Fruit fly (Drosophila melanogaster) whole organism, embryonic: ENCODE measurements around the gene ssp7.

Source experiments
- CG11456 ChIP-seq: fragments of 200-800 bp; sonication (Bioruptor generic); IDR thresholded peaks from 3 replicates; pipeline ENCODE4 v1.3.6; 2022; ENCODE audit warnings: missing biosample characterization, missing genetic modification characterization
- CG11504 ChIP-seq: fragments of 200-800 bp; sonication (Bioruptor generic); optimal IDR thresholded peaks from 3 replicates; lab custom pipeline; 2019; ENCODE audit warnings: missing biosample characterization, mild to moderate bottlenecking, missing genetic modification characterization, moderate library complexity
- CG13287 ChIP-seq: fragments of 200-800 bp; sonication (Bioruptor generic); IDR thresholded peaks from 2 replicates; pipeline ENCODE4 v1.3.6; 2022; ENCODE audit warnings: missing biosample characterization, missing genetic modification characterization; ENCODE audit not compliant: partially characterized antibody
- CG13894 ChIP-seq: fragments of 200-800 bp; sonication (Bioruptor generic); optimal IDR thresholded peaks from 3 replicates; lab custom pipeline; 2018; ENCODE audit warnings: missing biosample characterization, mild to moderate bottlenecking, missing genetic modification characterization, moderate library complexity
- CG14441 ChIP-seq: fragments of 200-800 bp; sonication (Bioruptor generic); IDR thresholded peaks from 2 replicates; pipeline ENCODE4 v1.3.6; 2022; ENCODE audit warnings: missing biosample characterization, missing genetic modification characterization
- CG16813 ChIP-seq: fragments of 200-800 bp; sonication (Bioruptor generic); IDR thresholded peaks from 3 replicates; pipeline ENCODE4 v1.3.6; 2022; ENCODE audit warnings: missing biosample characterization, missing genetic modification characterization; ENCODE audit not compliant: partially characterized antibody
- CG17829 ChIP-seq: fragments of 200-800 bp; optimal IDR thresholded peaks from 2 replicates; lab custom pipeline; 2019; ENCODE audit warnings: missing biosample characterization, mild to moderate bottlenecking, missing genetic modification characterization, moderate library complexity
- CG1832 ChIP-seq: fragments of 200-800 bp; sonication (Bioruptor generic); optimal IDR thresholded peaks from 2 replicates; lab custom pipeline; 2017; ENCODE audit warnings: missing biosample characterization, mild to moderate bottlenecking, missing genetic modification characterization, inconsistent platforms
- CG30020 ChIP-seq: fragments of 200-800 bp; optimal IDR thresholded peaks from 2 replicates; lab custom pipeline; 2019; ENCODE audit warnings: missing biosample characterization, mild to moderate bottlenecking, missing genetic modification characterization, moderate library complexity
- CG34422 ChIP-seq: fragments of 200-800 bp; sonication (Bioruptor generic); IDR thresholded peaks from 3 replicates; pipeline ENCODE4 v1.3.6; 2022; ENCODE audit warnings: missing biosample characterization, missing genetic modification characterization
- CG42726 ChIP-seq: fragments of 200-800 bp; sonication (Bioruptor generic); IDR thresholded peaks from 2 replicates; pipeline ENCODE4 v1.3.6; 2022; ENCODE audit warnings: missing biosample characterization, missing genetic modification characterization; ENCODE audit not compliant: partially characterized antibody
- CG8290 ChIP-seq, 3 experiments: fragments of 200-800 bp; sonication (Bioruptor generic); optimal IDR thresholded peaks; 2 replicates each; lab custom pipeline; 2016 to 2019; ENCODE audit warnings: missing biosample characterization in 3 of 3, missing genetic modification characterization in 3 of 3, mild to moderate bottlenecking in 2 of 3, moderate library complexity in 1 of 3
- CG9817 ChIP-seq: fragments of 200-800 bp; sonication (Bioruptor generic); optimal IDR thresholded peaks from 2 replicates; lab custom pipeline; 2018; ENCODE audit warnings: missing biosample characterization, mild to moderate bottlenecking, missing genetic modification characterization, moderate library complexity
- CTCF ChIP-seq: fragments of 200-800 bp; sonication (Bioruptor generic); optimal IDR thresholded peaks from 2 replicates; lab custom pipeline; 2017; ENCODE audit warnings: missing biosample characterization, mild to moderate bottlenecking, missing genetic modification characterization, moderate library complexity
- CoRest ChIP-seq: fragments of 200-800 bp; sonication (Bioruptor generic); optimal IDR thresholded peaks from 3 replicates; lab custom pipeline; 2018; ENCODE audit warnings: missing biosample characterization, mild to moderate bottlenecking, missing genetic modification characterization, moderate library complexity
- Drgx ChIP-seq: fragments of 200-800 bp; sonication (Bioruptor generic); IDR thresholded peaks from 2 replicates; pipeline ENCODE4 v1.3.6; 2022; ENCODE audit warnings: missing biosample characterization, missing genetic modification characterization
- Fer3 ChIP-seq: fragments of 200-800 bp; sonication (Bioruptor generic); optimal IDR thresholded peaks from 2 replicates; lab custom pipeline; 2018; ENCODE audit warnings: missing biosample characterization, mild to moderate bottlenecking, missing genetic modification characterization, moderate library complexity
- Hand ChIP-seq: fragments of 200-800 bp; sonication (Bioruptor generic); optimal IDR thresholded peaks from 2 replicates; lab custom pipeline; 2017; ENCODE audit warnings: mild to moderate bottlenecking, missing biosample characterization, missing genetic modification reagents, missing genetic modification characterization
- MESR4 ChIP-seq: fragments of 200-800 bp; sonication (Bioruptor generic); optimal IDR thresholded peaks from 2 replicates; lab custom pipeline; 2018; ENCODE audit warnings: missing biosample characterization, mild to moderate bottlenecking, missing genetic modification characterization, moderate library complexity
- Max ChIP-seq: fragments of 200-800 bp; sonication (Bioruptor generic); optimal IDR thresholded peaks from 2 replicates; lab custom pipeline; 2016; ENCODE audit warnings: missing biosample characterization, mild to moderate bottlenecking, missing genetic modification characterization
- NFAT ChIP-seq: fragments of 200-800 bp; sonication (Bioruptor generic); IDR thresholded peaks from 2 replicates; pipeline ENCODE4 v1.3.6; 2022; ENCODE audit warnings: missing biosample characterization, missing genetic modification characterization
- Nf-YB ChIP-seq: fragments of 200-800 bp; sonication (Bioruptor generic); optimal IDR thresholded peaks from 3 replicates; lab custom pipeline; 2019; ENCODE audit warnings: missing biosample characterization, mild to moderate bottlenecking, missing genetic modification characterization, moderate library complexity
- Oaz ChIP-seq: fragments of 200-800 bp; sonication (Bioruptor generic); IDR thresholded peaks from 2 replicates; pipeline ENCODE4 v1.3.6; 2022; ENCODE audit warnings: missing biosample characterization, missing genetic modification characterization
- Pdp1 ChIP-seq, 2 experiments: fragments of 200-800 bp; sonication (Bioruptor generic); optimal IDR thresholded peaks; 3 replicates each; lab custom pipeline; 2016; ENCODE audit warnings: missing biosample characterization in 2 of 2, missing genetic modification characterization in 2 of 2, mild to moderate bottlenecking in 1 of 2, moderate library complexity in 1 of 2
- Ptx1 ChIP-seq: fragments of 200-800 bp; sonication (Bioruptor generic); IDR thresholded peaks from 2 replicates; pipeline ENCODE4 v1.3.6; 2022; ENCODE audit warnings: missing biosample characterization, missing genetic modification characterization
- cato ChIP-seq: fragments of 200-800 bp; sonication (Bioruptor generic); optimal IDR thresholded peaks from 2 replicates; lab custom pipeline; 2016; ENCODE audit warnings: missing biosample characterization, missing genetic modification characterization, borderline replicate concordance
- ci ChIP-seq: fragments of 200-800 bp; sonication (Bioruptor generic); IDR thresholded peaks from 3 replicates; pipeline ENCODE4 v1.3.6; 2022; ENCODE audit warnings: missing biosample characterization, missing genetic modification characterization
- croc ChIP-seq: fragments of 200-800 bp; sonication (Bioruptor generic); conservative IDR thresholded peaks from 3 replicates; pipeline ENCODE4 v1.3.6; 2022; ENCODE audit warnings: missing biosample characterization, missing genetic modification characterization
- crol ChIP-seq: fragments of 200-800 bp; sonication (Bioruptor generic); IDR thresholded peaks from 2 replicates; pipeline ENCODE4 v1.3.6; 2022; ENCODE audit warnings: missing biosample characterization, missing genetic modification characterization
- cwo ChIP-seq: fragments of 200-800 bp; sonication (Bioruptor generic); optimal IDR thresholded peaks from 3 replicates; lab custom pipeline; 2017; ENCODE audit warnings: missing biosample characterization, missing genetic modification characterization, mild to moderate bottlenecking, moderate library complexity, missing genetic modification reagents
- dm ChIP-seq: fragments of 200-800 bp; sonication (Bioruptor generic); optimal IDR thresholded peaks from 3 replicates; lab custom pipeline; 2016; ENCODE audit warnings: missing biosample characterization, missing genetic modification characterization
- dmrt11E ChIP-seq: fragments of 200-800 bp; sonication (Bioruptor generic); optimal IDR thresholded peaks from 3 replicates; lab custom pipeline; 2018; ENCODE audit warnings: missing biosample characterization, mild to moderate bottlenecking, missing genetic modification characterization, moderate library complexity
- fd102C ChIP-seq: fragments of 200-800 bp; sonication (Bioruptor generic); optimal IDR thresholded peaks from 2 replicates; lab custom pipeline; 2018; ENCODE audit warnings: missing biosample characterization, mild to moderate bottlenecking, missing genetic modification characterization, moderate library complexity
- hbn ChIP-seq: fragments of 200-800 bp; sonication (Bioruptor generic); IDR thresholded peaks from 2 replicates; pipeline ENCODE4 v1.3.6; 2022; ENCODE audit warnings: missing biosample characterization, missing genetic modification characterization; ENCODE audit not compliant: partially characterized antibody
- hkb ChIP-seq, 2 experiments: fragments of 200-800 bp in 1 of 2; fragments of >200 bp in 1 of 2; sonication (Bioruptor generic) in 1 of 2; IDR thresholded peaks in 1 of 2; optimal IDR thresholded peaks in 1 of 2; 2 replicates each; pipeline versions ENCODE4 v1.3.6 to Lab custom; 2017 to 2022; ENCODE audit warnings: missing biosample characterization in 1 of 2, missing genetic modification characterization in 1 of 2
- ind ChIP-seq: fragments of 200-800 bp; sonication (Bioruptor generic); optimal IDR thresholded peaks from 3 replicates; lab custom pipeline; 2016; ENCODE audit warnings: missing biosample characterization, missing genetic modification characterization
- pan ChIP-seq, 4 experiments: fragments of >200 bp in 3 of 4; fragments of 200-800 bp in 1 of 4; sonication (Bioruptor generic) in 1 of 4; optimal IDR thresholded peaks in 3 of 4; IDR thresholded peaks in 1 of 4; 2 replicates each; pipeline versions ENCODE4 v1.3.6 to Lab custom; 2017 to 2022; ENCODE audit warnings: missing biosample characterization in 2 of 4, missing genetic modification characterization in 2 of 4, mixed read lengths in 1 of 4
- prd ChIP-seq, 3 experiments: fragments of >200 bp in 2 of 3; fragments of 200-800 bp in 1 of 3; sonication (Bioruptor generic) in 1 of 3; optimal IDR thresholded peaks in 2 of 3; IDR thresholded peaks in 1 of 3; 2 replicates in 2 of 3; 3 replicates in 1 of 3; pipeline versions ENCODE4 v1.3.6 to Lab custom; 2017 to 2022; ENCODE audit warnings: missing biosample characterization in 1 of 3, missing genetic modification characterization in 1 of 3
- pros ChIP-seq: fragments of 200-800 bp; sonication (Bioruptor generic); optimal IDR thresholded peaks from 3 replicates; lab custom pipeline; 2019; ENCODE audit warnings: missing biosample characterization, mild to moderate bottlenecking, missing genetic modification characterization, moderate library complexity
- psq ChIP-seq: fragments of 200-800 bp; sonication (Bioruptor generic); optimal IDR thresholded peaks from 2 replicates; lab custom pipeline; 2017; ENCODE audit warnings: missing biosample characterization, missing genetic modification characterization
- ranshi ChIP-seq: fragments of 200-800 bp; sonication (Bioruptor generic); IDR thresholded peaks from 2 replicates; pipeline ENCODE4 v1.3.6; 2022; ENCODE audit warnings: missing biosample characterization, missing genetic modification characterization
- run ChIP-seq: fragments of 200-800 bp; sonication (Bioruptor generic); optimal IDR thresholded peaks from 3 replicates; lab custom pipeline; 2018; ENCODE audit warnings: missing biosample characterization, mild to moderate bottlenecking, missing genetic modification characterization
- sd ChIP-seq: fragments of 200-800 bp; sonication (Bioruptor generic); optimal IDR thresholded peaks from 3 replicates; lab custom pipeline; 2018; ENCODE audit warnings: missing biosample characterization, mild to moderate bottlenecking, missing genetic modification characterization, moderate library complexity
- sisA ChIP-seq: fragments of 200-800 bp; sonication (Bioruptor generic); IDR thresholded peaks from 2 replicates; pipeline ENCODE4 v1.3.6; 2022; ENCODE audit warnings: missing biosample characterization, missing genetic modification characterization
- so ChIP-seq: fragments of 200-800 bp; sonication (Bioruptor generic); IDR thresholded peaks from 3 replicates; pipeline ENCODE4 v1.3.6; 2022; ENCODE audit warnings: missing biosample characterization, missing genetic modification characterization
- stwl ChIP-seq: fragments of 200-800 bp; sonication (Bioruptor generic); optimal IDR thresholded peaks from 3 replicates; lab custom pipeline; 2018; ENCODE audit warnings: missing biosample characterization, mild to moderate bottlenecking, missing genetic modification characterization, moderate library complexity

Gene ssp7

dm6 chrX:11108845-11109450 lies 31.1 kb downstream of the ssp7 start (continued):
- TF ChIP-seq MESR4 (GFP tag; lab: Kevin White, UChicago) (no peak), croc (GFP tag; lab: Robert Waterston, UW) (no peak), Drgx (GFP tag; lab: Robert Waterston, UW) (peak; percentile 16; the same call in 1 of the 2 replicates), hkb (optimal IDR thresholded peaks at IDR 0.05; lab: Kevin White, UChicago) (no peak), hkb (GFP tag; IDR thresholded peaks at IDR 0.05; lab: Robert Waterston, UW) (peak; percentile 43; the same call in 1 of the 2 replicates), stwl (peak; percentile 23), ind (peak; percentile 22), CG14441 (GFP tag; lab: Robert Waterston, UW) (peak; percentile 14; the same call in 1 of the 2 replicates), Ptx1 (GFP tag; lab: Robert Waterston, UW) (peak; percentile 38; the same call in 1 of the 2 replicates), CG13894 (tag; lab: Kevin White, UChicago) (no peak), sd (tag; lab: Kevin White, UChicago) (peak; percentile 41), fd102C (GFP tag; lab: Kevin White, UChicago) (no peak), pan (optimal IDR thresholded peaks at IDR 0.05; lab: Kevin White, UChicago) (no peak), pan (GFP tag; optimal IDR thresholded peaks at IDR 0.05 in 1 of 2, IDR thresholded peaks at IDR 0.05 in 1 of 2) (peak in 1 of 2 experiments; percentile 56), CoRest (peak; percentile 9), prd (optimal IDR thresholded peaks at IDR 0.05; lab: Kevin White, UChicago) (no peak), prd (GFP tag; IDR thresholded peaks at IDR 0.05; lab: Robert Waterston, UW) (peak; percentile 36; the same call in 1 of the 3 replicates), CTCF (GFP tag; lab: Kevin White, UChicago) (no peak), CG11456 (GFP tag; lab: Robert Waterston, UW) (0 out of 3 replicates have a peak, but pooled peaks have one; percentile 23), crol (GFP tag; lab: Robert Waterston, UW) (0 out of 2 replicates have a peak, but pooled peaks have one; percentile 16), CG42726 (GFP tag; lab: Robert Waterston, UW) (0 out of 2 replicates have a peak, but pooled peaks have one; percentile 36), CG11504 (no peak), Pdp1 (GFP tag; optimal IDR thresholded peaks at IDR 0.05; lab: Kevin White, UChicago) (peak in 1 of 2 experiments; percentile 68), ci (GFP tag; lab: Robert Waterston, UW) (0 out of 3 replicates have a peak, but pooled peaks have one; percentile 7), psq (GFP tag; lab: Kevin White, UChicago) (no peak), Hand (no peak), NFAT (GFP tag; lab: Robert Waterston, UW) (peak; percentile 29; the same call in 1 of the 2 replicates), Fer3 (tag; lab: Kevin White, UChicago) (no peak), CG17829 (tag; lab: Kevin White, UChicago) (no peak), CG9817 (peak; percentile 6), cato (GFP tag; lab: Kevin White, UChicago) (no peak), CG8290 (GFP tag; optimal IDR thresholded peaks at IDR 0.05; lab: Kevin White, UChicago) (no peak), CG8290 (tag; optimal IDR thresholded peaks at IDR 0.05; lab: Kevin White, UChicago) (peak in 1 of 2 experiments; percentile 16), CG1832 (GFP tag; lab: Kevin White, UChicago) (no peak), CG34422 (GFP tag; lab: Robert Waterston, UW) (peak; percentile 74; the same call in 2 of the 3 replicates), run (tag; lab: Kevin White, UChicago) (no peak), so (no peak), Max (GFP tag; lab: Kevin White, UChicago) (peak; percentile 7), CG13287 (no peak), pros (GFP tag; lab: Kevin White, UChicago) (peak; percentile 59), CG30020 (no peak), cwo (GFP tag; lab: Kevin White, UChicago) (peak; percentile 5), CG16813 (GFP tag; lab: Robert Waterston, UW) (no peak), dm (GFP tag; lab: Kevin White, UChicago) (peak; percentile 80), ranshi (GFP tag; lab: Robert Waterston, UW) (0 out of 2 replicates have a peak, but pooled peaks have one; percentile 13), hbn (GFP tag; lab: Robert Waterston, UW) (no peak), Nf-YB (no peak), sisA (0 out of 2 replicates have a peak, but pooled peaks have one; percentile 20), dmrt11E (tag; lab: Kevin White, UChicago) (no peak), Oaz (GFP tag; lab: Robert Waterston, UW) (no peak)
